Fruit fly (Drosophila melanogaster) whole organism, wandering third instar larva: ENCODE data around the gene CG12231.

Experiments used
- Abd-B ChIP-seq: fragments of >200 bp; optimal IDR thresholded peaks from 2 replicates; lab custom pipeline; 2017; ENCODE audit warnings: missing biosample characterization, missing genetic modification characterization
- Dfd ChIP-seq: fragments of >200 bp; optimal IDR thresholded peaks from 2 replicates; lab custom pipeline; 2017; ENCODE audit warnings: missing biosample characterization, missing genetic modification characterization
- HLH106 ChIP-seq: fragments of 200-800 bp; optimal IDR thresholded peaks from 3 replicates; lab custom pipeline; 2019; ENCODE audit warnings: missing biosample characterization, mild to moderate bottlenecking, missing genetic modification characterization, moderate library complexity
- OdsH ChIP-seq: fragments of 200-800 bp; sonication (Bioruptor generic); optimal IDR thresholded peaks from 2 replicates; lab custom pipeline; 2016; ENCODE audit warnings: missing biosample characterization, mild to moderate bottlenecking, missing genetic modification characterization
- h ChIP-seq: fragments of 200-800 bp; sonication (Bioruptor generic); optimal IDR thresholded peaks from 3 replicates; lab custom pipeline; 2016; ENCODE audit warnings: missing biosample characterization, mild to moderate bottlenecking, missing genetic modification characterization
- pan ChIP-seq: fragments of >200 bp; optimal IDR thresholded peaks from 2 replicates; lab custom pipeline; 2017
- tai ChIP-seq: sonication (Bioruptor generic); optimal IDR thresholded peaks from 2 replicates; lab custom pipeline; 2016; ENCODE audit warnings: missing biosample characterization, missing genetic modification characterization

DNA sequence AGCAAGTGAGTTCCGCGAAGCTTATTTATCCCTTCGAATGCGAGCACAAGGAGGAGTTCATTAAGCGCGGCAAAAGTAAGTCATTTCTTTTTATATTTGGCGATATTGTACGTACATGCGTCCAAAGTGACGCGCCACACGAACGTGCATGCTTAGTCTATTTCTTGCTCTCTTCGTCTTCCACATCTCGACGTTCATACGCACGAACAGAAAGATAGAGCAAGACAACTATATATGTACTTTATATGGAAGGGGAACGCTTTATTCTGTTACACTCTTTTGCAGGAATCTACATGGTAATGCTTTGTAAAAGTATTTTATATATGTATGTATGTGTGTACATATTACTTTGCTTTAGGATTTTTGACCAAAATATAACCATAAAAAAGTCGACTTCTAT, 21.3 kb downstream of the CG12231 start:
- no peak for TF ChIP-seq OdsH
- no peak for TF ChIP-seq pan (lab: Kevin White, UChicago)
- TF ChIP-seq Abd-B (GFP tag; lab: Kevin White, UChicago), result no peak
- no peak for TF ChIP-seq h (GFP tag; lab: Kevin White, UChicago)
- TF ChIP-seq tai (GFP tag; lab: Kevin White, UChicago), result no peak
- no peak for TF ChIP-seq HLH106 (tag; lab: Kevin White, UChicago)
- TF ChIP-seq Dfd, result no peak
